Worm (Caenorhabditis elegans) whole organism, L2 larva: ENCODE results near the gene snf-11.

ENCODE experiments used
- C34F6.9 ChIP-seq: fragments of 150-350 bp; optimal IDR thresholded peaks from 2 replicates; lab custom pipeline; 2014; ENCODE audit warnings: missing biosample characterization, missing genetic modification characterization
- F13H6.1 ChIP-seq: sonication (generic microtip); optimal IDR thresholded peaks from 2 replicates; lab custom pipeline; 2016; ENCODE audit warnings: missing genetic modification characterization, missing compliant biosample characterization
- R02D3.7 ChIP-seq: fragments of 150-350 bp; optimal IDR thresholded peaks from 2 replicates; lab custom pipeline; 2014; ENCODE audit warnings: missing biosample characterization, missing genetic modification characterization
- Y55F3AM.14 ChIP-seq: fragments of 200-800 bp; sonication (Bioruptor generic); optimal IDR thresholded peaks from 2 replicates; lab custom pipeline; 2018; ENCODE audit warnings: mild to moderate bottlenecking, missing genetic modification characterization, missing compliant biosample characterization
- blmp-1 ChIP-seq: sonication (generic microtip); optimal IDR thresholded peaks from 2 replicates; lab custom pipeline; 2017; ENCODE audit warnings: missing genetic modification characterization, mild to moderate bottlenecking, missing compliant biosample characterization, antibody characterized with exemption, moderate library complexity; ENCODE audit not compliant: insufficient read depth
- ceh-16 ChIP-seq: fragments of 150-350 bp; optimal IDR thresholded peaks from 2 replicates; lab custom pipeline; 2014; ENCODE audit warnings: missing biosample characterization, missing genetic modification characterization
- ceh-82 ChIP-seq: fragments of 150-350 bp; optimal IDR thresholded peaks from 2 replicates; lab custom pipeline; 2014; ENCODE audit warnings: missing biosample characterization, missing genetic modification characterization
- dmd-4 ChIP-seq: sonication (generic microtip); optimal IDR thresholded peaks from 2 replicates; lab custom pipeline; 2017; ENCODE audit warnings: missing biosample characterization, missing genetic modification characterization
- egl-27 ChIP-seq: sonication (generic microtip); optimal IDR thresholded peaks from 3 replicates; lab custom pipeline; 2017; ENCODE audit warnings: missing biosample characterization, missing genetic modification reagents, missing genetic modification characterization
- elt-1 ChIP-seq: fragments of 150-350 bp; optimal IDR thresholded peaks from 2 replicates; lab custom pipeline; 2014; ENCODE audit warnings: missing biosample characterization, missing genetic modification characterization
- elt-3 ChIP-seq: sonication (generic microtip); optimal IDR thresholded peaks from 2 replicates; lab custom pipeline; 2017; ENCODE audit warnings: missing biosample characterization, missing genetic modification characterization
- fos-1 ChIP-seq: fragments of 150-350 bp; optimal IDR thresholded peaks from 2 replicates; lab custom pipeline; 2014; ENCODE audit warnings: missing biosample characterization, missing genetic modification characterization
- gmeb-1 ChIP-seq: fragments of 150-350 bp; optimal IDR thresholded peaks from 2 replicates; lab custom pipeline; 2014; ENCODE audit warnings: missing biosample characterization, missing genetic modification characterization
- lin-11 ChIP-seq: fragments of 150-350 bp; sonication (generic microtip); optimal IDR thresholded peaks from 2 replicates; lab custom pipeline; 2014; ENCODE audit warnings: missing biosample characterization, missing genetic modification characterization, inconsistent platforms, mixed read lengths
- lin-13 ChIP-seq: fragments of 150-350 bp; optimal IDR thresholded peaks from 2 replicates; lab custom pipeline; 2014; ENCODE audit warnings: missing biosample characterization, missing genetic modification reagents, missing genetic modification characterization
- lsy-2 ChIP-seq, 2 experiments: fragments of 150-350 bp in 1 of 2; sonication (generic microtip) in 1 of 2; optimal IDR thresholded peaks; 2 replicates each; lab custom pipeline; 2014 to 2017; ENCODE audit warnings: missing biosample characterization in 2 of 2, missing genetic modification characterization in 2 of 2
- mbf-1 ChIP-seq: sonication (generic microtip); optimal IDR thresholded peaks from 2 replicates; lab custom pipeline; 2017; ENCODE audit warnings: missing biosample characterization, missing genetic modification characterization
- mdl-1 ChIP-seq, 2 experiments: fragments of 150-350 bp in 1 of 2; sonication (generic microtip) in 1 of 2; optimal IDR thresholded peaks; 2 replicates each; lab custom pipeline; 2017; ENCODE audit warnings: missing biosample characterization in 2 of 2, missing genetic modification characterization in 2 of 2
- nhr-10 ChIP-seq: sonication (generic microtip); optimal IDR thresholded peaks from 2 replicates; lab custom pipeline; 2017; ENCODE audit warnings: missing biosample characterization, missing genetic modification characterization
- nhr-11 ChIP-seq: fragments of 150-350 bp; optimal IDR thresholded peaks from 2 replicates; lab custom pipeline; 2014; ENCODE audit warnings: missing biosample characterization, missing genetic modification characterization
- nhr-12 ChIP-seq: fragments of 150-350 bp; optimal IDR thresholded peaks from 2 replicates; lab custom pipeline; 2014; ENCODE audit warnings: missing biosample characterization, missing genetic modification characterization
- nhr-129 ChIP-seq: fragments of 150-350 bp; optimal IDR thresholded peaks from 2 replicates; lab custom pipeline; 2014; ENCODE audit warnings: missing biosample characterization, missing genetic modification characterization
- nhr-21 ChIP-seq: fragments of 150-350 bp; optimal IDR thresholded peaks from 2 replicates; lab custom pipeline; 2014; ENCODE audit warnings: missing biosample characterization, missing genetic modification characterization
- nhr-25 ChIP-seq: fragments of 150-350 bp; sonication (generic microtip); optimal IDR thresholded peaks from 3 replicates; lab custom pipeline; 2014; ENCODE audit warnings: missing biosample characterization, missing genetic modification characterization
- nhr-6 ChIP-seq: fragments of 150-350 bp; optimal IDR thresholded peaks from 2 replicates; lab custom pipeline; 2014; ENCODE audit warnings: missing biosample characterization, missing genetic modification characterization
- peb-1 ChIP-seq: fragments of 150-350 bp; optimal IDR thresholded peaks from 2 replicates; lab custom pipeline; 2014; ENCODE audit warnings: missing biosample characterization, missing genetic modification characterization
- sma-3 ChIP-seq: sonication (generic microtip); optimal IDR thresholded peaks from 2 replicates; lab custom pipeline; 2016; ENCODE audit warnings: missing genetic modification reagents, missing genetic modification characterization, missing compliant biosample characterization
- unc-39 ChIP-seq: fragments of 150-350 bp; optimal IDR thresholded peaks from 2 replicates; lab custom pipeline; 2014; ENCODE audit warnings: missing biosample characterization, missing genetic modification characterization
- unc-55 ChIP-seq: fragments of 150-350 bp; sonication (generic microtip); optimal IDR thresholded peaks from 3 replicates; lab custom pipeline; 2014; ENCODE audit warnings: missing biosample characterization, missing genetic modification reagents, missing genetic modification characterization
- zag-1 ChIP-seq: fragments of 150-350 bp; optimal IDR thresholded peaks from 2 replicates; lab custom pipeline; 2014; ENCODE audit warnings: missing biosample characterization, missing genetic modification characterization
- ztf-1 ChIP-seq: fragments of 200-800 bp; sonication (Bioruptor generic); conservative IDR thresholded peaks from 2 replicates; pipeline ENCODE4 v1.3.6; 2022; ENCODE audit warnings: missing genetic modification characterization, missing compliant biosample characterization
- ztf-11 ChIP-seq: sonication (generic microtip); optimal IDR thresholded peaks from 2 replicates; lab custom pipeline; 2017; ENCODE audit warnings: missing biosample characterization, missing genetic modification characterization
- ztf-4 ChIP-seq: fragments of 150-350 bp; optimal IDR thresholded peaks from 2 replicates; lab custom pipeline; 2014; ENCODE audit warnings: missing biosample characterization, missing genetic modification characterization

snf-11 gene

ce11 chrV:11304879-11305278 lies 3.4 kb downstream of the snf-11 start, which contains the start of gene srh-45:
Gene srh-45 (minus strand): TSS chrV:11304979.
- TF ChIP-seq C34F6.9 (tag; lab: Kevin White, UChicago) (no peak), nhr-10 (tag; lab: Kevin White, UChicago) (no peak), nhr-129 (tag; lab: Kevin White, UChicago) (no peak), unc-39 (no peak), ztf-4 (tag; lab: Kevin White, UChicago) (no peak), Y55F3AM.14 (GFP tag; lab: Kevin White, UChicago) (no peak), ztf-11 (tag; lab: Kevin White, UChicago) (no peak), ceh-82 (tag; lab: Kevin White, UChicago) (no peak), nhr-6 (tag; lab: Kevin White, UChicago) (no peak), blmp-1 (tag; lab: Kevin White, UChicago) (no peak), sma-3 (no peak), nhr-11 (tag; lab: Kevin White, UChicago) (no peak), lsy-2 (tag; optimal IDR thresholded peaks at IDR 0.05; lab: Kevin White, UChicago) (no peak), lin-13 (GFP tag; lab: Kevin White, UChicago) (no peak), fos-1 (tag; lab: Kevin White, UChicago) (no peak), R02D3.7 (no peak), F13H6.1 (tag; lab: Kevin White, UChicago) (no peak)

- TF ChIP-seq ztf-11 (tag; lab: Kevin White, UChicago) (no peak), dmd-4 (tag; lab: Kevin White, UChicago) (no peak), R02D3.7 (no peak), unc-55 (GFP tag; lab: Kevin White, UChicago) (no peak)
These were observed 4.0 kb downstream of the snf-11 start for ce11 chrV:11304200-11304599.

- peak; percentile 67 for TF ChIP-seq blmp-1 (tag; lab: Kevin White, UChicago)
- no peak for TF ChIP-seq lin-11 (tag; lab: Kevin White, UChicago)
- no peak for TF ChIP-seq nhr-25 (tag; lab: Kevin White, UChicago)
- no peak for TF ChIP-seq dmd-4 (tag; lab: Kevin White, UChicago)
These were observed 5.5 kb downstream of the snf-11 start, which contains the start of gene srh-46 for ce11 chrV:11302698-11303097. Gene srh-46 (minus strand): TSS chrV:11302886.

ce11 chrV:11300539-11300938 lies 7.7 kb downstream of the snf-11 start, which contains the start of gene srh-47:
Gene srh-47 (minus strand): TSS chrV:11300639.
- TF ChIP-seq C34F6.9 (tag; lab: Kevin White, UChicago) (no peak), nhr-21 (tag; lab: Kevin White, UChicago) (no peak), nhr-25 (tag; lab: Kevin White, UChicago) (no peak), gmeb-1 (tag; lab: Kevin White, UChicago) (no peak)

- TF ChIP-seq egl-27 (no peak), ceh-82 (tag; lab: Kevin White, UChicago) (no peak), R02D3.7 (no peak), fos-1 (tag; lab: Kevin White, UChicago) (no peak), lin-13 (GFP tag; lab: Kevin White, UChicago) (no peak), sma-3 (no peak), nhr-12 (no peak), elt-1 (tag; lab: Kevin White, UChicago) (no peak), elt-3 (no peak), lsy-2 (tag; optimal IDR thresholded peaks at IDR 0.05; lab: Kevin White, UChicago) (no peak), ceh-16 (tag; lab: Kevin White, UChicago) (no peak), mbf-1 (tag; lab: Kevin White, UChicago) (no peak), ztf-1 (no peak), mdl-1 (tag; optimal IDR thresholded peaks at IDR 0.05; lab: Kevin White, UChicago) (no peak), ztf-11 (tag; lab: Kevin White, UChicago) (no peak), ztf-4 (tag; lab: Kevin White, UChicago) (no peak), peb-1 (tag; lab: Kevin White, UChicago) (no peak), zag-1 (no peak), nhr-129 (tag; lab: Kevin White, UChicago) (no peak)
These were observed 8.8 kb downstream of the snf-11 start for ce11 chrV:11299406-11299805.
